Worm (Caenorhabditis elegans): ENCODE data around the gene C04E6.5.

DNA sequence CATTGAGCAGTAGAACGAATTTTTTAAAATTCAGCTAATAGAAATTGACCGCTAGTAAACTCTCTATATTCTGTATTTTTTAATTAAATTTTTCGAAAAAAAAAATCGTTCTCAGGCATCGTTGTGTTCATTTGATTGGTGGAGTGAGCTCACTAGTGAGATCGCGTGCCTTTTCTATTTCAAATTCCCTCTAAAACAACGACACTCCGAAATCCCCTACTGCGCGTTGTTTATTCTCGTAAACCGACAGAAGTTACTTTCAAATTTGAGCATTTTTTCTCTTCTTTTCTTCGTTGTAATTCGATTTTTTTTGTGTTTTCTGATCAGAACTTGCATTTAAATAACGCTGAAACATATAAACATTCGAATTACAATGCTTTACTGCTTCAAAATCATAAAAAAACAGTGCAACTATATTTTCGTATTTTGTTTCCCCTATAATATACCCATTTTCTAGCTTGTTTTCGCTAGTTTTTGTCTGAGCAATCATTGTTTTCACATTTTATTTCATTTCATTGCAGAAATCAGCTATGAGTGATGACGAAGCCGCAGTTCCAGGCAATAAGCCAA lies 37.7 kb downstream of the C04E6.5 start, which contains the start of gene syf-3:
- TF ChIP-seq unc-55 (GFP tag; optimal IDR thresholded peaks at IDR 0.05) (no peak), C38D4.7 (GFP tag; optimal IDR thresholded peaks at IDR 0.05) (no peak), nhr-232 (tag; optimal IDR thresholded peaks at IDR 0.05) (no peak), dve-1 (tag; optimal IDR thresholded peaks at IDR 0.05) (no peak), rnt-1 (tag; optimal IDR thresholded peaks at IDR 0.05) (no peak), hlh-30 (tag; optimal IDR thresholded peaks at IDR 0.05; ENCODE audit: insufficient read depth) (no peak), unc-86 (tag; optimal IDR thresholded peaks at IDR 0.05) (no peak), ceh-22 (tag; optimal IDR thresholded peaks at IDR 0.05) (no peak), ceh-24 (tag; optimal IDR thresholded peaks at IDR 0.05) (no peak), K09A11.1 (tag; optimal IDR thresholded peaks at IDR 0.05; ENCODE audit: insufficient read depth) (no peak)
